Comparison of ENCODE assay signal across 2 fruit fly cellular contexts in the genomic region with DNA sequence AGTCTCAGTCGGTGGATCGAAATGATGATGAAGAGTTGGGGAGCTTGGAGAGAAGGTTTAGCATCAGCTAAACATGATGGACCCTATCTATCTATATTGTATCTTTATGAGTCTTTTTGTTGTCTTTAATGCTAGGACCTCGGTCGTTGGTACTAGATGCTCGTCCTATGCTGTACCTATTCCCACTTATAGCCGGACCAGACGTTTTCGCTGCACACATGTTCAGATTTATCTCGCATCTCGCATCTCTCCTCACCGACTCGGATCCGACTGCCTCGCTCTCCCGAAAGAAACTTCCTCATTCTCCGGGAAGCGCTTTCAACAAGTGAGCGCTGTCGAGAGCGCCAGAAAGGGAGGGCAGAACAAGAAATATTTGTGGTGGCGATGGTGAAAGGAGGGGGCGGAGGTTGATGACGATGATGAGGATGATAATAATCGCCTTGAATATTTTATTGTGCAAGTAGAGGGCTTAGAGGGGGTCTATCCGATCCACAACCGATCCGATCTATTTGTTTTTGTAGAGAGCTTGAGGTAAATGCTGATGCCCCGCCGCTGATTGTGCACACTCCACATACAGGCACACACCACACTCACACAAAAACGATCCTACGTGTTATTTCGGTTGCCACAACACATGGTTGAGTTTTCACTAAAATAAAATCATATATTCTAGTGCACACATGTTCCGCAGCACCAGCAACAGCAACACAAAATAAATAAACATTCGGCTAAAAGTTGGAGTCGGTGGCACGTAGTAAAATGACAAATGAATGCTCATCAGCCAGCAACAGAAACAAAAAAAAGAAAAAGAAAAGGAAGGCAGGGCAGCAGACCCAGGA.
A peak's percentile ranks its signal among the peaks of the same experiment; 100 is the strongest.
TF ChIP-seq lines count a peak whose summit lies in the region.

No protein-coding gene starts in this region.

TF ChIP-seq in whole organism, embryonic, 481 proteins besides CTCF, POLR2A, EP300 and RAD21 (continued from another document and continues in another):
- no peak for TF ChIP-seq CG8924 (tag; optimal IDR thresholded peaks at IDR 0.05; lab: Kevin White, UChicago)
- TF ChIP-seq jing (GFP tag; optimal IDR thresholded peaks at IDR 0.05; lab: Kevin White, UChicago): no peak
- no peak for TF ChIP-seq hb (GFP tag; IDR thresholded peaks at IDR 0.05; lab: Robert Waterston, UW; ENCODE audit: partially characterized antibody)
- TF ChIP-seq Doc2 (GFP tag; IDR thresholded peaks at IDR 0.05; lab: Robert Waterston, UW): no peak
- TF ChIP-seq CG7372 (GFP tag; IDR thresholded peaks at IDR 0.05; lab: Robert Waterston, UW): no peak
- TF ChIP-seq salm (tag; optimal IDR thresholded peaks at IDR 0.05; lab: Kevin White, UChicago): no peak
- no peak for TF ChIP-seq jigr1 (GFP tag; IDR thresholded peaks at IDR 0.05; lab: Robert Waterston, UW)
- TF ChIP-seq slou (GFP tag; optimal IDR thresholded peaks at IDR 0.05; lab: Kevin White, UChicago): no peak
- no peak; the same call in 2 of the 3 replicates for TF ChIP-seq zen2 (GFP tag; IDR thresholded peaks at IDR 0.05; lab: Robert Waterston, UW; ENCODE audit: partially characterized antibody)
- no peak for TF ChIP-seq chn (GFP tag; optimal IDR thresholded peaks at IDR 0.05; lab: Kevin White, UChicago)
- no peak for TF ChIP-seq CG10209 (GFP tag; optimal IDR thresholded peaks at IDR 0.05; lab: Kevin White, UChicago)
- no peak for TF ChIP-seq CG16815 (GFP tag; optimal IDR thresholded peaks at IDR 0.05; lab: Kevin White, UChicago)
- TF ChIP-seq gsb-n (tag; optimal IDR thresholded peaks at IDR 0.05; lab: Kevin White, UChicago): no peak
- no peak for TF ChIP-seq CG5180 (GFP tag; optimal IDR thresholded peaks at IDR 0.05; lab: Kevin White, UChicago)
- no peak for TF ChIP-seq Oli (tag; optimal IDR thresholded peaks at IDR 0.05; lab: Kevin White, UChicago)
- no peak for TF ChIP-seq sqz (GFP tag; optimal IDR thresholded peaks at IDR 0.05; lab: Kevin White, UChicago)
- peak; percentile 19 for TF ChIP-seq Ssrp (tag; optimal IDR thresholded peaks at IDR 0.05; lab: Kevin White, UChicago)
- TF ChIP-seq CG6791 (GFP tag; IDR thresholded peaks at IDR 0.05; lab: Robert Waterston, UW; ENCODE audit: partially characterized antibody): no peak
- TF ChIP-seq MBD-R2 (GFP tag; IDR thresholded peaks at IDR 0.05; lab: Robert Waterston, UW): no peak
- no peak for TF ChIP-seq Meics (GFP tag; optimal IDR thresholded peaks at IDR 0.05; lab: Kevin White, UChicago)
- TF ChIP-seq CG12769 (tag; optimal IDR thresholded peaks at IDR 0.05; lab: Kevin White, UChicago): peak; percentile 95
- TF ChIP-seq Deaf1 (tag; optimal IDR thresholded peaks at IDR 0.05; lab: Kevin White, UChicago): no peak
- TF ChIP-seq Blimp-1 (GFP tag; optimal IDR thresholded peaks at IDR 0.05; lab: Kevin White, UChicago): no peak
- no peak for TF ChIP-seq nerfin-1 (tag; optimal IDR thresholded peaks at IDR 0.05; lab: Kevin White, UChicago)
- no peak for TF ChIP-seq insv (GFP tag; optimal IDR thresholded peaks at IDR 0.05; lab: Kevin White, UChicago)
- no peak for TF ChIP-seq CG7928 (GFP tag; optimal IDR thresholded peaks at IDR 0.05; lab: Kevin White, UChicago)
- no peak for TF ChIP-seq br (optimal IDR thresholded peaks at IDR 0.05; lab: Kevin White, UChicago)
- TF ChIP-seq CG5245 (GFP tag; optimal IDR thresholded peaks at IDR 0.05; lab: Kevin White, UChicago): no peak
- no peak for TF ChIP-seq CG17912 (GFP tag; optimal IDR thresholded peaks at IDR 0.05; lab: Kevin White, UChicago)
- TF ChIP-seq Myb (GFP tag; optimal IDR thresholded peaks at IDR 0.05; lab: Kevin White, UChicago): no peak
- TF ChIP-seq pzg (GFP tag; optimal IDR thresholded peaks at IDR 0.05; lab: Kevin White, UChicago): no peak
- TF ChIP-seq lola (GFP tag; optimal IDR thresholded peaks at IDR 0.05; lab: Kevin White, UChicago): no peak
- peak; percentile 36; the same call in 1 of the 2 replicates for TF ChIP-seq ap (GFP tag; IDR thresholded peaks at IDR 0.05; lab: Robert Waterston, UW)
- TF ChIP-seq CG10366 (GFP tag; IDR thresholded peaks at IDR 0.05; lab: Robert Waterston, UW): no peak; the same call in 1 of the 2 replicates
- no peak for TF ChIP-seq CG8359 (GFP tag; optimal IDR thresholded peaks at IDR 0.05; lab: Kevin White, UChicago; ENCODE audit: borderline replicate concordance)
- no peak for TF ChIP-seq Mrtf (GFP tag; IDR thresholded peaks at IDR 0.05; lab: Robert Waterston, UW)
- TF ChIP-seq Dfd (GFP tag; optimal IDR thresholded peaks at IDR 0.05; lab: Kevin White, UChicago): no peak
- TF ChIP-seq CG17359 (tag; optimal IDR thresholded peaks at IDR 0.05; lab: Kevin White, UChicago): peak; percentile 30
- no peak for TF ChIP-seq CG12659 (GFP tag; optimal IDR thresholded peaks at IDR 0.05; lab: Kevin White, UChicago)
- no peak for TF ChIP-seq CG6813 (GFP tag; optimal IDR thresholded peaks at IDR 0.05; lab: Kevin White, UChicago)
- TF ChIP-seq gce (GFP tag; IDR thresholded peaks at IDR 0.05; lab: Robert Waterston, UW): no peak
- no peak for TF ChIP-seq Dref (GFP tag; IDR thresholded peaks at IDR 0.05; lab: Robert Waterston, UW)
- peak; percentile 77 for TF ChIP-seq abd-A (tag; optimal IDR thresholded peaks at IDR 0.05; lab: Kevin White, UChicago)
- TF ChIP-seq bigmax (GFP tag; optimal IDR thresholded peaks at IDR 0.05; lab: Kevin White, UChicago): no peak
- no peak for TF ChIP-seq CG11695 (GFP tag; IDR thresholded peaks at IDR 0.05; lab: Robert Waterston, UW)
- peak; percentile 18 for TF ChIP-seq CG10979 (tag; optimal IDR thresholded peaks at IDR 0.05; lab: Kevin White, UChicago)
- TF ChIP-seq gcm2 (GFP tag; optimal IDR thresholded peaks at IDR 0.05; lab: Kevin White, UChicago): no peak
- no peak for TF ChIP-seq vfl (GFP tag; optimal IDR thresholded peaks at IDR 0.05; lab: Kevin White, UChicago)
- no peak for TF ChIP-seq Hr51 (GFP tag; optimal IDR thresholded peaks at IDR 0.05; lab: Kevin White, UChicago)
- TF ChIP-seq luna (GFP tag; optimal IDR thresholded peaks at IDR 0.05; lab: Kevin White, UChicago): no peak
- TF ChIP-seq disco-r (GFP tag; optimal IDR thresholded peaks at IDR 0.05; lab: Kevin White, UChicago): no peak
- peak; percentile 3 for TF ChIP-seq CG2712 (tag; optimal IDR thresholded peaks at IDR 0.05; lab: Kevin White, UChicago)
- peak; percentile 46 for TF ChIP-seq nom (GFP tag; optimal IDR thresholded peaks at IDR 0.05; lab: Kevin White, UChicago)
- TF ChIP-seq CrebB (tag; optimal IDR thresholded peaks at IDR 0.05; lab: Kevin White, UChicago): no peak
- TF ChIP-seq Dll (GFP tag; IDR thresholded peaks at IDR 0.05; lab: Robert Waterston, UW; ENCODE audit: partially characterized antibody): no peak
- TF ChIP-seq CkIIα-i1 (GFP tag; IDR thresholded peaks at IDR 0.05; lab: Robert Waterston, UW): no peak
- TF ChIP-seq CG1792 (GFP tag; optimal IDR thresholded peaks at IDR 0.05; lab: Kevin White, UChicago): no peak
- TF ChIP-seq bowl (GFP tag; IDR thresholded peaks at IDR 0.05; lab: Robert Waterston, UW): no peak
- TF ChIP-seq sisA (GFP tag; IDR thresholded peaks at IDR 0.05; lab: Robert Waterston, UW): no peak
- no peak for TF ChIP-seq ftz-f1 (GFP tag; optimal IDR thresholded peaks at IDR 0.05; lab: Kevin White, UChicago)
- peak; percentile 67; the same call in 1 of the 2 replicates for TF ChIP-seq aop (GFP tag; IDR thresholded peaks at IDR 0.05; lab: Robert Waterston, UW)
- TF ChIP-seq wdn (GFP tag; IDR thresholded peaks at IDR 0.05; lab: Robert Waterston, UW): no peak
- TF ChIP-seq trem (tag; optimal IDR thresholded peaks at IDR 0.05; lab: Kevin White, UChicago): no peak

TF ChIP-seq in whole organism, prepupa, 60 proteins besides CTCF, POLR2A, EP300 and RAD21 (continued from another document):
- TF ChIP-seq CG10631 (GFP tag; optimal IDR thresholded peaks at IDR 0.05; lab: Kevin White, UChicago) (peak; percentile 74), CG6808 (GFP tag; optimal IDR thresholded peaks at IDR 0.05; lab: Kevin White, UChicago) (peak; percentile 66), Hr38 (GFP tag; optimal IDR thresholded peaks at IDR 0.05; lab: Kevin White, UChicago) (no peak), CG9139 (GFP tag; optimal IDR thresholded peaks at IDR 0.05; lab: Kevin White, UChicago) (no peak), Ets21C (GFP tag; optimal IDR thresholded peaks at IDR 0.05; lab: Kevin White, UChicago) (no peak), Eip75B (GFP tag; optimal IDR thresholded peaks at IDR 0.05; lab: Kevin White, UChicago) (peak; percentile 71), Sox15 (GFP tag; optimal IDR thresholded peaks at IDR 0.05; lab: Kevin White, UChicago) (no peak), dac (GFP tag; optimal IDR thresholded peaks at IDR 0.05; lab: Kevin White, UChicago) (no peak), CG16779 (tag; optimal IDR thresholded peaks at IDR 0.05; lab: Kevin White, UChicago) (peak; percentile 13), net (GFP tag; optimal IDR thresholded peaks at IDR 0.05; lab: Kevin White, UChicago) (no peak), Lpt (GFP tag; optimal IDR thresholded peaks at IDR 0.05; lab: Kevin White, UChicago) (peak; percentile 42), cyc (GFP tag; optimal IDR thresholded peaks at IDR 0.05; lab: Kevin White, UChicago) (no peak), acj6 (GFP tag; optimal IDR thresholded peaks at IDR 0.05; lab: Kevin White, UChicago) (peak; percentile 59), CG6163 (GFP tag; IDR thresholded peaks at IDR 0.05; lab: Robert Waterston, UW) (peak; percentile 68), Smox (GFP tag; optimal IDR thresholded peaks at IDR 0.05; lab: Kevin White, UChicago) (no peak), topi (GFP tag; optimal IDR thresholded peaks at IDR 0.05; lab: Kevin White, UChicago) (peak; percentile 17), pdm3 (GFP tag; optimal IDR thresholded peaks at IDR 0.05; lab: Kevin White, UChicago) (peak; percentile 30), Sox14 (GFP tag; optimal IDR thresholded peaks at IDR 0.05; lab: Kevin White, UChicago) (peak; percentile 64), CG7368 (GFP tag; optimal IDR thresholded peaks at IDR 0.05; lab: Kevin White, UChicago) (peak; percentile 41), esn (GFP tag; optimal IDR thresholded peaks at IDR 0.05; lab: Kevin White, UChicago) (no peak), fkh (GFP tag; optimal IDR thresholded peaks at IDR 0.05; lab: Kevin White, UChicago) (no peak), Gug (GFP tag; IDR thresholded peaks at IDR 0.05; lab: Robert Waterston, UW) (no peak), CG11902 (GFP tag; optimal IDR thresholded peaks at IDR 0.05; lab: Kevin White, UChicago) (no peak), Met (GFP tag; optimal IDR thresholded peaks at IDR 0.05; lab: Kevin White, UChicago) (no peak), achi (GFP tag; optimal IDR thresholded peaks at IDR 0.05; lab: Kevin White, UChicago) (peak; percentile 72), CG15336 (GFP tag; IDR thresholded peaks at IDR 0.05; lab: Robert Waterston, UW) (peak; percentile 67), Eip93F (GFP tag; optimal IDR thresholded peaks at IDR 0.05; lab: Kevin White, UChicago) (no peak), CG11294 (GFP tag; IDR thresholded peaks at IDR 0.05; lab: Robert Waterston, UW) (no peak), CG11762 (GFP tag; optimal IDR thresholded peaks at IDR 0.05; lab: Kevin White, UChicago; ENCODE audit: insufficient read depth) (peak; percentile 25), CG3032 (tag; optimal IDR thresholded peaks at IDR 0.05; lab: Kevin White, UChicago) (peak; percentile 64), fd59A (GFP tag; optimal IDR thresholded peaks at IDR 0.05; lab: Kevin White, UChicago) (peak; percentile 17), svp (GFP tag; lab: Kevin White, UChicago) (no peak), Hr39 (GFP tag; optimal IDR thresholded peaks at IDR 0.05; lab: Kevin White, UChicago) (no peak), CG4318 (GFP tag; optimal IDR thresholded peaks at IDR 0.05; lab: Kevin White, UChicago) (peak; percentile 33), CG8119 (GFP tag; IDR thresholded peaks at IDR 0.05; lab: Robert Waterston, UW) (peak; percentile 54; the same call in 2 of the 3 replicates), CG6792 (GFP tag; optimal IDR thresholded peaks at IDR 0.05; lab: Kevin White, UChicago) (peak; percentile 50), CG31627 (GFP tag; optimal IDR thresholded peaks at IDR 0.05; lab: Kevin White, UChicago) (no peak), fd85E (GFP tag; optimal IDR thresholded peaks at IDR 0.05; lab: Kevin White, UChicago) (no peak), Blimp-1 (GFP tag; optimal IDR thresholded peaks at IDR 0.05; lab: Kevin White, UChicago) (no peak), Hr4 (GFP tag; optimal IDR thresholded peaks at IDR 0.05; lab: Kevin White, UChicago) (peak; percentile 71)
